Worm (Caenorhabditis elegans): ENCODE measurements around the gene srx-6.

srx-6 gene

DNA sequence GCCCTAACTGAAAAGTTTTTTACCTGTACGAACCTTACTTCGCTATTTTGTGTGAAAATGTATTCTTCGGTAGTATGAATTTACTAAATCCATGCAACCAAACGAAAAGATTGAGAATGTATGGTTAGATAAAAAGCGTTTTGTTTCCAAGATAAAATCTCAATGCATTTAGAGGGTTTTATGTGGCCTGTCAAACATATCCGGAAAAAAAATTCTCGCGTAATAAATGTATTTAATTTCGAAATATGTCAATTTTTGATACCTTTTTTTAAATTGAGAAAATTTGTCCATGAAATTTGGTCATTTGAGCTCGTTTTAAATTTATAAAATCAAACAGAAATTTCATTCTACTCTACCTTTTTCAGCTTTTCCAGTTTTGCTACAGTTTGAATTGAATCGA, 17.9 kb downstream of the srx-6 start, which contains the start of gene F07G11.4:
Gene F07G11.4 (minus strand): TSS at position 101 of the 400 bp plus-strand sequence.
- TF ChIP-seq nhr-76 (tag; optimal IDR thresholded peaks at IDR 0.05) (no peak), daf-12 (tag; optimal IDR thresholded peaks at IDR 0.05) (no peak), fkh-10 (GFP tag; optimal IDR thresholded peaks at IDR 0.05) (no peak), ZK546.5 (tag; optimal IDR thresholded peaks at IDR 0.05) (no peak), pha-4 (tag; optimal IDR thresholded peaks at IDR 0.05) (no peak), nhr-77 (tag; optimal IDR thresholded peaks at IDR 0.05) (no peak), nfya-1 (tag; optimal IDR thresholded peaks at IDR 0.05; ENCODE audit: insufficient read depth) (no peak), aly-2 (tag; optimal IDR thresholded peaks at IDR 0.05) (no peak), nhr-237 (tag; optimal IDR thresholded peaks at IDR 0.05) (no peak), nhr-23 (tag; optimal IDR thresholded peaks at IDR 0.05) (no peak), nhr-25 (tag; optimal IDR thresholded peaks at IDR 0.05) (no peak), ama-1 (optimal IDR thresholded peaks at IDR 0.05) (no peak), fos-1 (tag; optimal IDR thresholded peaks at IDR 0.05) (no peak)

ce11 chrV:7288699-7289098, 24.4 kb downstream of the srx-6 start, which contains the start of gene C13A2.1:
Gene C13A2.1 (plus strand): TSS chrV:7288999.
- TF ChIP-seq ceh-16 (tag; optimal IDR thresholded peaks at IDR 0.05) (no peak), aly-2 (tag; optimal IDR thresholded peaks at IDR 0.05) (no peak), sea-2 (GFP tag; optimal IDR thresholded peaks at IDR 0.05) (no peak), nhr-11 (tag; optimal IDR thresholded peaks at IDR 0.05) (no peak), tbx-2 (tag; optimal IDR thresholded peaks at IDR 0.05) (no peak), nhr-28 (tag; optimal IDR thresholded peaks at IDR 0.05) (no peak), ceh-82 (tag; optimal IDR thresholded peaks at IDR 0.05) (no peak), eor-1 (tag; optimal IDR thresholded peaks at IDR 0.05) (no peak), nhr-25 (tag; optimal IDR thresholded peaks at IDR 0.05) (no peak), ztf-4 (tag; optimal IDR thresholded peaks at IDR 0.05) (no peak), ceh-9 (tag; optimal IDR thresholded peaks at IDR 0.05) (no peak), egl-5 (tag; optimal IDR thresholded peaks at IDR 0.05) (no peak), mml-1 (tag; optimal IDR thresholded peaks at IDR 0.05) (no peak), nfya-1 (tag; optimal IDR thresholded peaks at IDR 0.05; ENCODE audit: insufficient read depth) (no peak), ZK546.5 (tag; optimal IDR thresholded peaks at IDR 0.05) (no peak)

- TF ChIP-seq ztf-11 (tag; optimal IDR thresholded peaks at IDR 0.05) (no peak), pqm-1 (tag; optimal IDR thresholded peaks at IDR 0.05) (no peak), fos-1 (tag; optimal IDR thresholded peaks at IDR 0.05) (no peak), ceh-28 (tag; optimal IDR thresholded peaks at IDR 0.05) (no peak), lin-39 (tag; optimal IDR thresholded peaks at IDR 0.05) (no peak), mdl-1 (tag; optimal IDR thresholded peaks at IDR 0.05) (no peak), nhr-237 (tag; optimal IDR thresholded peaks at IDR 0.05) (no peak), lsy-12 (tag; optimal IDR thresholded peaks at IDR 0.05) (no peak), lin-15B (tag; optimal IDR thresholded peaks at IDR 0.05) (no peak), zag-1 (tag; optimal IDR thresholded peaks at IDR 0.05) (no peak)
Observed at ce11 chrV:7282037-7282436, 31.1 kb downstream of the srx-6 start, which contains the start of gene C13A2.3. Gene C13A2.3 (plus strand): TSS chrV:7282337.

ce11 chrV:7279090-7279489, 34.0 kb downstream of the srx-6 start, which contains the start of gene C13A2.4:
Gene C13A2.4 (plus strand): TSS chrV:7279390.
- TF ChIP-seq hmg-11 (tag; optimal IDR thresholded peaks at IDR 0.05) (no peak), nhr-23 (tag; optimal IDR thresholded peaks at IDR 0.05) (no peak), nhr-11 (tag; optimal IDR thresholded peaks at IDR 0.05) (no peak), nhr-77 (tag; optimal IDR thresholded peaks at IDR 0.05) (no peak), mdl-1 (tag; optimal IDR thresholded peaks at IDR 0.05) (no peak), ztf-11 (tag; optimal IDR thresholded peaks at IDR 0.05) (no peak), fos-1 (tag; optimal IDR thresholded peaks at IDR 0.05) (no peak), jun-1 (tag; optimal IDR thresholded peaks at IDR 0.05) (no peak), lin-39 (tag; optimal IDR thresholded peaks at IDR 0.05) (no peak), ztf-4 (tag; optimal IDR thresholded peaks at IDR 0.05) (no peak), nhr-237 (tag; optimal IDR thresholded peaks at IDR 0.05) (no peak), ceh-82 (tag; optimal IDR thresholded peaks at IDR 0.05) (no peak), sea-2 (GFP tag; optimal IDR thresholded peaks at IDR 0.05) (no peak)

DNA sequence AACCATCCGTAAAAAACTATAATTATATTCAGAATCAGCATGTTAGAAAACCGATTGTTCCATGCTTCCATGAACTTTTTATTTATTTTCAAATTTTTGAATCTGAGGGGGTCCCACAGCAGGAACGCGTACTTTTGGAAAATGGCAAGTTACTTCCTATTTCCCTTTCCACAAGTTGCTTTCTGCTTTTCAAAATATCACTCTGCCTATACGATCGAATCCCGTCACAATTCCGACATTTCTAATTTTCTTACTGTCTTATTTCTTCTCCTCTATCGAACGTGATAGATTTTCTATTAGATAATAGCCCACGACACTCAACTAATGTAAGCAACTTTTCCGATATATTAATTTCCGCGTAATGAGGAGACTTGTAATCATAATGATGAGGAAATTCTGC, 37.6 kb downstream of the srx-6 start, which contains the start of gene C13A2.5:
Gene C13A2.5 (plus strand): TSS at position 301 of the 400 bp plus-strand sequence.
- TF ChIP-seq nhr-23 (tag; optimal IDR thresholded peaks at IDR 0.05) (no peak), egl-5 (tag; optimal IDR thresholded peaks at IDR 0.05) (no peak), nhr-76 (tag; optimal IDR thresholded peaks at IDR 0.05) (no peak), snpc-4 (tag; optimal IDR thresholded peaks at IDR 0.05) (no peak), unc-39 (tag; optimal IDR thresholded peaks at IDR 0.05) (no peak), nhr-237 (tag; optimal IDR thresholded peaks at IDR 0.05) (no peak)

Measured in whole organism, L3 larva.